Worm (Caenorhabditis elegans): ENCODE measurements around the gene Y27F2A.8.
A peak's percentile ranks its signal among the peaks of the same experiment; 100 is the strongest.
"Not testable (repeated sequence)": the region's sequence is repeated elsewhere in the genome, so short reads cannot be mapped to it uniquely, and the experiment has no call there.

The Y27F2A.8 gene

DNA sequence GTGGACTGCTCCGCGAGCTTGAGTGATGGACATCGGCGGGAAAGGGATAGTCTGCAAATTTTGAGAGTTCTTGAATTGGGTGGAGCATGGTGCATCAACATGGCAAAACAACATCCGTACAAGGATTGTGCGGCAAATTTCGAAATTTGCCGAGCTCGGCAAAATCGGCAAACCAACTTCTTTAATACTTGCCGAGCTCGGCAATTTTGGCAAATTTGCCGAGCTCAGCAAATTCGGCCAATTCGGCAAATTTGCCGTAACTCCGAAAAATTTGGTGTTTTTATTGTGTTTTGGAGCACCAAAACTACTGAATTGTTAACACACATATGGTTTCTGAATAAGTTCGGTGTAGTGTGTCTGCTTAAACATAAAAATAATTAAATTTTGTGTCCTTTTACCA lies 13.5 kb upstream of the Y27F2A.8 start, which contains the start of gene fbxc-55 (continued):
- TF ChIP-seq ZK185.1 (tag; optimal IDR thresholded peaks at IDR 0.05; ENCODE audit: poor library complexity, severe bottlenecking) (no peak), snpc-4 (GFP tag; optimal IDR thresholded peaks at IDR 0.05) (no peak), snpc-4 (tag; optimal IDR thresholded peaks at IDR 0.05) (no peak), ceh-40 (GFP tag; IDR thresholded peaks at IDR 0.05) (no peak)

ce11 chrII:3172176-3172575 lies 11.4 kb upstream of the Y27F2A.8 start, which contains the start of gene Y27F2A.10:
Gene Y27F2A.10 (minus strand): TSS chrII:3172276.
- TF ChIP-seq rpc-1 (optimal IDR thresholded peaks at IDR 0.05) (no peak), rpc-1 (tag; optimal IDR thresholded peaks at IDR 0.05) (no peak), F57C9.4 (tag; optimal IDR thresholded peaks at IDR 0.05) (no peak), F23B12.7 (tag; optimal IDR thresholded peaks at IDR 0.05; ENCODE audit: insufficient read depth) (no peak), mxl-1 (tag; optimal IDR thresholded peaks at IDR 0.05) (no peak), F22D6.2 (tag; optimal IDR thresholded peaks at IDR 0.05) (no peak), ceh-27 (GFP tag; optimal IDR thresholded peaks at IDR 0.05) (no peak), let-607 (tag; optimal IDR thresholded peaks at IDR 0.05) (no peak), mes-4 (tag; optimal IDR thresholded peaks at IDR 0.05) (no peak), lin-40 (tag; optimal IDR thresholded peaks at IDR 0.05) (no peak), rcor-1 (GFP tag; IDR thresholded peaks at IDR 0.05) (no peak), rec-8 (tag; optimal IDR thresholded peaks at IDR 0.05) (no peak), somi-1 (GFP tag; optimal IDR thresholded peaks at IDR 0.05) (no peak), lin-54 (GFP tag; optimal IDR thresholded peaks at IDR 0.05) (no peak), nfya-1 (tag; optimal IDR thresholded peaks at IDR 0.05; ENCODE audit: borderline replicate concordance, insufficient read depth) (no peak), egl-18 (GFP tag; IDR thresholded peaks at IDR 0.05) (no peak), lin-35 (GFP tag; optimal IDR thresholded peaks at IDR 0.05) (no peak)

- TF ChIP-seq ztf-18 (tag; optimal IDR thresholded peaks at IDR 0.05); F52B5.7 (tag; optimal IDR thresholded peaks at IDR 0.05); B0336.3 (GFP tag; IDR thresholded peaks at IDR 0.05): not testable (repeated sequence)
Observed at ce11 chrII:3177663-3178062, 5.9 kb upstream of the Y27F2A.8 start, which contains the start of gene sri-40. Gene sri-40 (plus strand): TSS chrII:3177963.

- not testable (repeated sequence) for TF ChIP-seq rec-8 (tag; optimal IDR thresholded peaks at IDR 0.05); madf-6 (GFP tag; IDR thresholded peaks at IDR 0.05); F23B12.7 (tag; optimal IDR thresholded peaks at IDR 0.05; ENCODE audit: insufficient read depth)
Observed at ce11 chrII:3184858-3185257, 1.3 kb downstream of the Y27F2A.8 start, which contains the start of gene sri-78. Gene sri-78 (plus strand): TSS chrII:3185158.

- TF ChIP-seq zfh-2 (GFP tag; conservative IDR thresholded peaks at IDR 0.05) (peak; percentile 67), atf-7 (tag; optimal IDR thresholded peaks at IDR 0.05) (no peak)
Observed at ce11 chrII:3185848-3186247, 2.3 kb downstream of the Y27F2A.8 start.

- TF ChIP-seq aptf-2 (GFP tag; conservative IDR thresholded peaks at IDR 0.05); Y53F4B.3 (GFP tag; IDR thresholded peaks at IDR 0.05); egrh-3 (GFP tag; IDR thresholded peaks at IDR 0.05): not testable (repeated sequence)
Observed at ce11 chrII:3189038-3189437, 5.4 kb downstream of the Y27F2A.8 start, which contains the start of gene Y27F2A.11. Gene Y27F2A.11 (plus strand): TSS chrII:3189338.
